Worm (Caenorhabditis elegans) whole organism, L1 larva: ENCODE data around the gene vhp-1.

Experiments
- aha-1 ChIP-seq: fragments of 150-350 bp; optimal IDR thresholded peaks from 2 replicates; lab custom pipeline; 2014; ENCODE audit warnings: missing biosample characterization, missing genetic modification characterization
- aly-2 ChIP-seq: fragments of 150-350 bp; optimal IDR thresholded peaks from 2 replicates; lab custom pipeline; 2014; ENCODE audit warnings: missing biosample characterization, missing genetic modification characterization
- ama-1 ChIP-seq: fragments of 150-350 bp; optimal IDR thresholded peaks from 2 replicates; lab custom pipeline; 2014
- blmp-1 ChIP-seq: fragments of 150-350 bp; optimal IDR thresholded peaks from 2 replicates; lab custom pipeline; 2014; ENCODE audit warnings: missing biosample characterization, missing genetic modification characterization
- ceh-63 ChIP-seq: fragments of 200-800 bp; sonication (Bioruptor generic); optimal IDR thresholded peaks from 2 replicates; lab custom pipeline; 2018; ENCODE audit warnings: mild to moderate bottlenecking, missing genetic modification characterization, missing compliant biosample characterization
- ceh-88 ChIP-seq: fragments of 200-800 bp; sonication (Bioruptor generic); IDR thresholded peaks from 2 replicates; pipeline ENCODE4 v1.3.6; 2022; ENCODE audit warnings: missing genetic modification characterization, missing compliant biosample characterization
- ceh-90 ChIP-seq: sonication (generic microtip); optimal IDR thresholded peaks from 2 replicates; lab custom pipeline; 2016; ENCODE audit warnings: missing genetic modification characterization, missing compliant biosample characterization
- dpl-1 ChIP-seq, 3 experiments: fragments of 150-350 bp in 2 of 3; sonication (generic microtip) in 1 of 3; optimal IDR thresholded peaks; 2 replicates each; lab custom pipeline; 2014 to 2017; ENCODE audit warnings: missing biosample characterization in 3 of 3, missing genetic modification characterization in 3 of 3, missing genetic modification reagents in 3 of 3
- dsc-1 ChIP-seq: sonication (generic microtip); optimal IDR thresholded peaks from 2 replicates; lab custom pipeline; 2016; ENCODE audit warnings: mild to moderate bottlenecking, missing genetic modification characterization, missing compliant biosample characterization
- efl-1 ChIP-seq, 4 experiments: fragments of 150-350 bp; optimal IDR thresholded peaks in 3 of 4; peaks in 1 of 4; 1 replicate in 1 of 4; 2 replicates in 3 of 4; lab custom pipeline; 2014; ENCODE audit warnings: missing biosample characterization in 2 of 4, missing genetic modification characterization in 2 of 4, missing genetic modification reagents in 2 of 4
- egl-13 ChIP-seq: sonication (generic microtip); optimal IDR thresholded peaks from 2 replicates; lab custom pipeline; 2016; ENCODE audit warnings: missing genotype, missing genetic modification reagents, missing genetic modification characterization, missing compliant biosample characterization
- egl-27 ChIP-seq, 2 experiments: fragments of 150-350 bp in 1 of 2; sonication (generic microtip); optimal IDR thresholded peaks; 3 replicates each; lab custom pipeline; 2017 to 2018; ENCODE audit warnings: missing biosample characterization in 2 of 2, missing genetic modification characterization in 2 of 2, missing genetic modification reagents in 2 of 2
- elt-2 ChIP-seq: sonication (generic microtip); optimal IDR thresholded peaks from 2 replicates; lab custom pipeline; 2016; ENCODE audit warnings: missing genetic modification characterization, mild to moderate bottlenecking, inconsistent platforms, missing compliant biosample characterization, missing genetic modification reagents
- elt-3 ChIP-seq, 6 experiments: fragments of 150-350 bp in 1 of 6; sonication (generic microtip); optimal IDR thresholded peaks; 2 replicates each; lab custom pipeline; 2017 to 2018; ENCODE audit warnings: missing biosample characterization in 6 of 6, missing genetic modification characterization in 6 of 6, inconsistent platforms in 1 of 6
- fkh-8 ChIP-seq: sonication (generic microtip); optimal IDR thresholded peaks from 2 replicates; lab custom pipeline; 2016; ENCODE audit warnings: mild to moderate bottlenecking, missing genetic modification characterization, missing compliant biosample characterization
- fos-1 ChIP-seq: fragments of 150-350 bp; optimal IDR thresholded peaks from 2 replicates; lab custom pipeline; 2014; ENCODE audit warnings: missing biosample characterization, missing genetic modification characterization
- hpl-2 ChIP-seq: fragments of 150-350 bp; optimal IDR thresholded peaks from 2 replicates; lab custom pipeline; 2014; ENCODE audit warnings: missing biosample characterization, missing genetic modification reagents, missing genetic modification characterization
- isw-1 ChIP-seq: fragments of 200-800 bp; sonication (Bioruptor generic); IDR thresholded peaks from 2 replicates; pipeline ENCODE4 v1.3.6; 2022; ENCODE audit warnings: missing genetic modification characterization, missing compliant biosample characterization
- jun-1 ChIP-seq: fragments of 150-350 bp; optimal IDR thresholded peaks from 2 replicates; lab custom pipeline; 2014; ENCODE audit warnings: missing biosample characterization, missing genetic modification reagents, missing genetic modification characterization
- lin-14 ChIP-seq: fragments of 200-800 bp; sonication (Bioruptor generic); optimal IDR thresholded peaks from 2 replicates; lab custom pipeline; 2018; ENCODE audit warnings: mild to moderate bottlenecking, missing genetic modification characterization, moderate library complexity, missing compliant biosample characterization
- lsy-2 ChIP-seq, 2 experiments: fragments of 150-350 bp; optimal IDR thresholded peaks; 2 replicates each; lab custom pipeline; 2014; ENCODE audit warnings: missing biosample characterization in 2 of 2, missing genetic modification characterization in 2 of 2
- mef-2 ChIP-seq: fragments of 150-350 bp; optimal IDR thresholded peaks from 2 replicates; lab custom pipeline; 2014; ENCODE audit warnings: missing biosample characterization, missing genetic modification characterization
- nhr-11 ChIP-seq: fragments of 150-350 bp; optimal IDR thresholded peaks from 2 replicates; lab custom pipeline; 2014; ENCODE audit warnings: missing biosample characterization, missing genetic modification characterization
- nhr-19 ChIP-seq: fragments of 200-800 bp; sonication (Bioruptor generic); conservative IDR thresholded peaks from 2 replicates; pipeline ENCODE4 v1.3.6; 2022; ENCODE audit warnings: missing genetic modification characterization, missing compliant biosample characterization
- nhr-20 ChIP-seq: sonication (generic microtip); optimal IDR thresholded peaks from 2 replicates; lab custom pipeline; 2016; ENCODE audit warnings: mild to moderate bottlenecking, missing genetic modification characterization, missing compliant biosample characterization
- nhr-47 ChIP-seq: sonication (generic microtip); optimal IDR thresholded peaks from 2 replicates; lab custom pipeline; 2016; ENCODE audit warnings: mild to moderate bottlenecking, missing genetic modification characterization, moderate library complexity, missing compliant biosample characterization
- nhr-71 ChIP-seq: sonication (generic microtip); optimal IDR thresholded peaks from 2 replicates; lab custom pipeline; 2016; ENCODE audit warnings: mild to moderate bottlenecking, missing genetic modification characterization, moderate library complexity, missing compliant biosample characterization
- nhr-77 ChIP-seq: fragments of 150-350 bp; optimal IDR thresholded peaks from 2 replicates; lab custom pipeline; 2014; ENCODE audit warnings: missing biosample characterization, missing genetic modification characterization
- nhr-85 ChIP-seq: sonication (generic microtip); peaks from one replicate; lab custom pipeline; 2016; ENCODE audit warnings: missing genetic modification characterization, inconsistent platforms, missing compliant biosample characterization
- nhr-90 ChIP-seq: sonication (generic microtip); optimal IDR thresholded peaks from 2 replicates; lab custom pipeline; 2016; ENCODE audit warnings: mild to moderate bottlenecking, missing genetic modification characterization, missing compliant biosample characterization; ENCODE audit not compliant: poor library complexity
- pax-3 ChIP-seq: fragments of 200-800 bp; sonication (Bioruptor generic); optimal IDR thresholded peaks from 2 replicates; lab custom pipeline; 2018; ENCODE audit warnings: mild to moderate bottlenecking, missing genetic modification characterization, moderate library complexity, missing compliant biosample characterization
- snpc-4 ChIP-seq: fragments of 150-350 bp; optimal IDR thresholded peaks from 2 replicates; lab custom pipeline; 2014; ENCODE audit warnings: missing biosample characterization, missing genetic modification characterization
- sox-4 ChIP-seq: sonication (generic microtip); optimal IDR thresholded peaks from 2 replicates; lab custom pipeline; 2016; ENCODE audit warnings: missing genetic modification characterization, missing compliant biosample characterization
- tbx-2 ChIP-seq: sonication (generic microtip); optimal IDR thresholded peaks from 2 replicates; lab custom pipeline; 2016; ENCODE audit warnings: missing genetic modification characterization, missing compliant biosample characterization
- tlp-1 ChIP-seq: fragments of 150-350 bp; optimal IDR thresholded peaks from 2 replicates; lab custom pipeline; 2014; ENCODE audit warnings: missing biosample characterization, missing genetic modification characterization
- zip-4 ChIP-seq: fragments of 200-800 bp; sonication (Bioruptor generic); optimal IDR thresholded peaks from 2 replicates; lab custom pipeline; 2018; ENCODE audit warnings: mild to moderate bottlenecking, missing genetic modification characterization, moderate library complexity, missing compliant biosample characterization
- ztf-4 ChIP-seq: fragments of 150-350 bp; optimal IDR thresholded peaks from 2 replicates; lab custom pipeline; 2014; ENCODE audit warnings: missing biosample characterization, missing genetic modification characterization

Gene vhp-1

DNA sequence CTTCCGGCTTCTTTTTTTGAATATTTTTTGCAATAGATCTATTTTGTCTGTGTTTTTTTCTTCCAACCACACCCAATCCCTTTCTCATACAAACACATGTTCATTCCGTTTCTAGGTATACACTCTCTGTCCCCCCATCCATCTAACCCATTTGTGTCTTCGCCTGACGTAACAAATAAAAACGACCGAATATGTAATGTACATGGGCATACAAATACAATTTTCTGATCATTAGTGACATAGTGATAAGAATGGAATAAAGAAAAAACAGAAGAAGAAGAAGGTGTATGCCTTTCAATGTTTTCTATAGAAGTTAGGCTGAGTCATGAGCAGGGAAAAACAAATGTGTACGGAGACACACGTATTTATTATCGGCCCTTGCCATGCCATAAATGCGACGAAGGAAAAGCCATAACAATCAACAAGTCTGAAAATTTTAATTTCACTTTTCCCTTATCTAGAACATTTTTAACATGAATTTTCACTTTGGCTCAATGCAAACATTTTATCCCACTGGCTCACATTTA, 10.7 kb downstream of the vhp-1 start (continued):
- TF ChIP-seq elt-2 (peak; percentile 3), nhr-47 (tag; lab: Kevin White, UChicago) (no peak), nhr-77 (no peak), jun-1 (no peak), isw-1 (GFP tag; lab: Robert Waterston, UW) (no peak), nhr-90 (tag; lab: Kevin White, UChicago) (no peak), nhr-20 (tag; lab: Kevin White, UChicago) (no peak), egl-27 (tag; optimal IDR thresholded peaks at IDR 0.05; lab: Kevin White, UChicago) (no peak), nhr-19 (GFP tag; lab: Robert Waterston, UW) (no peak), aha-1 (tag; lab: Kevin White, UChicago) (no peak), egl-13 (tag; lab: Kevin White, UChicago) (no peak), hpl-2 (no peak), ceh-90 (no peak), tlp-1 (tag; lab: Kevin White, UChicago) (no peak), ztf-4 (tag; lab: Kevin White, UChicago) (no peak)

- TF ChIP-seq dpl-1 (GFP tag; optimal IDR thresholded peaks at IDR 0.05; lab: Kevin White, UChicago) (no peak), nhr-11 (tag; lab: Kevin White, UChicago) (peak; percentile 11), ztf-4 (tag; lab: Kevin White, UChicago) (peak; percentile 48), lin-14 (GFP tag; lab: Kevin White, UChicago) (peak; percentile 38), egl-13 (tag; lab: Kevin White, UChicago) (peak; percentile 55), ceh-63 (GFP tag; lab: Kevin White, UChicago) (no peak), sox-4 (tag; lab: Kevin White, UChicago) (peak; percentile 66), nhr-47 (tag; lab: Kevin White, UChicago) (peak; percentile 58), fkh-8 (peak; percentile 92), ama-1 (lab: Kevin White, UChicago) (no peak), elt-3 (tag; optimal IDR thresholded peaks at IDR 0.05; lab: Kevin White, UChicago) (no peak), nhr-71 (tag; lab: Kevin White, UChicago) (peak; percentile 68), dsc-1 (tag; lab: Kevin White, UChicago) (peak; percentile 67), lsy-2 (tag; optimal IDR thresholded peaks at IDR 0.05; lab: Kevin White, UChicago) (peak in 1 of 2 experiments; percentile 13)
Observed at ce11 chrII:5334628-5335027, 11.6 kb downstream of the vhp-1 start.

DNA sequence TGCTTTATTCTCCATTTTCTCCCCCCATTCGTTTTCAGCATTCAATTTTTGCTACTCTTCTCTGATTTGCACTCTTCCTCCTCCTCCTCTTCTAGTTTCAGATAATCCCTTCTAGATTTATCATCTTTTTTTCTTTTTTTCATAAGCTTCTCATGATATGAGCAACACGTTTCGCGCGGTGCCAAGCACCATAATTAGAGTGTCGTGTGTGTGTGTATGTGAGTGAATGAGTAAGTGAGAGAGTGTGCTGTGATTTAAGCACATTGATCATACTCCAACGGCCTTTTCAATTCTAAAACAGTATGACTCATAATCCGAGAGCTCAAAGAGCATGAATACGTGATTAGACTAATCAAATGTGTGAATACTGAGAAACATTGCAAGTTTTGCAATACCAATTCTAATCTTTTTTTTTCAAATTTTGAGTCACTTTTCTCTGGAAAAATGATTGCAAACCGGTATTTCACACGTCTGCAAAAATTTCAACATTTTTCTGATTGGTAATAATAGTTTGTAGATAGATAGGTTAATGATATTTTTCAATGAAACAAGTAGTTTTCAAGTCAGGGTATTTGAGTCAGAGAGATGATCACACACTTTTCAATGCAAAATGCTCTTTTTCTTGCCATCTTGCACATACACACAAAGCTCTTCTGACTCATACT, 12.4 kb downstream of the vhp-1 start:
- TF ChIP-seq pax-3 (tag; lab: Kevin White, UChicago) = peak; percentile 65
- peak; percentile 34 for TF ChIP-seq aly-2 (tag; lab: Kevin White, UChicago)
- TF ChIP-seq mef-2 (tag; lab: Kevin White, UChicago) = peak; percentile 14
- no peak for TF ChIP-seq efl-1 (optimal IDR thresholded peaks at IDR 0.05; lab: Kevin White, UChicago)
- TF ChIP-seq efl-1 (GFP tag; optimal IDR thresholded peaks at IDR 0.05 in 1 of 2; lab: Kevin White, UChicago) = peak in 1 of 2 experiments; percentile 38
- TF ChIP-seq zip-4 (GFP tag; lab: Kevin White, UChicago) = peak; percentile 17
- no peak for TF ChIP-seq elt-3 (tag; optimal IDR thresholded peaks at IDR 0.05; lab: Kevin White, UChicago)
- TF ChIP-seq nhr-85 = peak; percentile 42
- 0 out of 2 replicates have a peak, but pooled peaks have one; percentile 13 for TF ChIP-seq ceh-88 (GFP tag; lab: Robert Waterston, UW)
- peak; percentile 58 for TF ChIP-seq jun-1
- TF ChIP-seq fkh-8 = peak; percentile 85
- TF ChIP-seq nhr-47 (tag; lab: Kevin White, UChicago) = peak; percentile 53
- peak; percentile 14 for TF ChIP-seq sox-4 (tag; lab: Kevin White, UChicago)
- TF ChIP-seq tbx-2 (tag; lab: Kevin White, UChicago) = no peak
- no peak for TF ChIP-seq snpc-4
- no peak for TF ChIP-seq blmp-1
- TF ChIP-seq fos-1 (tag; lab: Kevin White, UChicago) = peak; percentile 58
- TF ChIP-seq dsc-1 (tag; lab: Kevin White, UChicago) = peak; percentile 95
